Worm (Caenorhabditis elegans): ENCODE results near the gene Y105C5B.9.

The Y105C5B.9 gene

DNA sequence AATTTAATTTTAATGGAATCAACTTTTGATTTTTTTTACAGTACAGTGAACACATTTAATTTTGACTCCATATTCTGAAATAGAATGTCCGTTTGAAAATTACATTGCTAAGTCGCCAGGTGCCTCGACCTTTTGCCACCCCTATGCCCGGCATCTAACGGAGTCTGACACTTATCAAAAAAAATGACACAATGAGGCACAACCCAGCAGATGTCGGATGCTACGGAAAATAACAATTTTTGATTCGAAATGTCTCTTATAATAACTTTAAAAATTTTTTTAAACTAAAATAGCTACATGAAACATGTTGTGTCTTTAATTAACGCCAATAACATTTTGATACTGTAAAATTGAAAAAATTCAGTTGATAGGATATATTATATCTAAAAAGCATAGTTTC lies 25.0 kb downstream of the Y105C5B.9 start:
- no peak for TF ChIP-seq mdl-1 (tag; optimal IDR thresholded peaks at IDR 0.05)
- TF ChIP-seq rnt-1 (tag; optimal IDR thresholded peaks at IDR 0.05) = no peak
- no peak for TF ChIP-seq sptf-1 (tag; optimal IDR thresholded peaks at IDR 0.05)
- no peak for TF ChIP-seq vab-15 (tag; optimal IDR thresholded peaks at IDR 0.05)
- no peak for TF ChIP-seq grh-1 (GFP tag; IDR thresholded peaks at IDR 0.05)
- TF ChIP-seq lsy-2 (tag; optimal IDR thresholded peaks at IDR 0.05) = no peak
- no peak for TF ChIP-seq snu-23 (GFP tag; optimal IDR thresholded peaks at IDR 0.05)
- TF ChIP-seq ceh-90 (tag; optimal IDR thresholded peaks at IDR 0.05) = no peak
- TF ChIP-seq nhr-77 (tag; optimal IDR thresholded peaks at IDR 0.05) = no peak
- TF ChIP-seq hlh-4 (tag; optimal IDR thresholded peaks at IDR 0.05) = no peak
- no peak for TF ChIP-seq unc-86 (tag; optimal IDR thresholded peaks at IDR 0.05)
- no peak for TF ChIP-seq tbx-2 (tag; optimal IDR thresholded peaks at IDR 0.05)

DNA sequence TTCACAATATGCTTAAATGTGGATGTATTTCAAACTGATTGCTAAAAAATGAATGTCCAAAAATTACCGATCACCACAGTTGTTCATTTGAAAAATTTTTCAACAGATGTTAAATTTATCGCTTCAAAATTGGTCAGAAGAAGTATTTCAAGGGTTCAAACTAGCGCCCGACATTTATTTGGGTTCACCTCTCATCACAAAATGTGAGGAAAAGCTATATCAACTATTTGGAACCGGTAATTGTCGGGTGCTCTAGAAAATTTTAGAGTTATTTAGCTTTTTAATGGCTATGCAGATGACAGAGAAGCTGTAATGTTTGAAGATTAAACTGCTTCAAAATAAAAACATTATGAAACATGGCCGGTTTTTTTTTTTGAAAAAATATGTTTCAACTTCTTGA lies 30.7 kb downstream of the Y105C5B.9 start:
- TF ChIP-seq efl-1 (optimal IDR thresholded peaks at IDR 0.05) = no peak
- no peak for TF ChIP-seq efl-1 (GFP tag; optimal IDR thresholded peaks at IDR 0.05 in 1 of 2)
- no peak for TF ChIP-seq nhr-77 (tag; optimal IDR thresholded peaks at IDR 0.05)
- TF ChIP-seq grh-1 (GFP tag; IDR thresholded peaks at IDR 0.05) = no peak
- TF ChIP-seq nhr-47 (tag; optimal IDR thresholded peaks at IDR 0.05) = no peak
- no peak for TF ChIP-seq isw-1 (GFP tag; IDR thresholded peaks at IDR 0.05)
- no peak for TF ChIP-seq lin-13 (GFP tag; optimal IDR thresholded peaks at IDR 0.05)
- TF ChIP-seq nhr-28 (tag; optimal IDR thresholded peaks at IDR 0.05) = no peak
- no peak for TF ChIP-seq pqm-1 (tag; optimal IDR thresholded peaks at IDR 0.05)
- TF ChIP-seq pax-3 (tag; optimal IDR thresholded peaks at IDR 0.05) = no peak
- no peak for TF ChIP-seq fkh-8 (tag; optimal IDR thresholded peaks at IDR 0.05)
- no peak for TF ChIP-seq dpl-1 (GFP tag; optimal IDR thresholded peaks at IDR 0.05)
- TF ChIP-seq egl-13 (tag; optimal IDR thresholded peaks at IDR 0.05) = no peak
- no peak for TF ChIP-seq nhr-19 (GFP tag; conservative IDR thresholded peaks at IDR 0.05)
- no peak for TF ChIP-seq ceh-8 (GFP tag; optimal IDR thresholded peaks at IDR 0.05)
- TF ChIP-seq fkh-4 (tag; optimal IDR thresholded peaks at IDR 0.05; ENCODE audit: borderline replicate concordance) = no peak
- TF ChIP-seq lin-39 (tag; optimal IDR thresholded peaks at IDR 0.05) = no peak
- TF ChIP-seq nhr-20 (tag; optimal IDR thresholded peaks at IDR 0.05) = no peak
- TF ChIP-seq lin-15B (tag; optimal IDR thresholded peaks at IDR 0.05) = no peak
- TF ChIP-seq ztf-11 (tag; optimal IDR thresholded peaks at IDR 0.05) = no peak

DNA sequence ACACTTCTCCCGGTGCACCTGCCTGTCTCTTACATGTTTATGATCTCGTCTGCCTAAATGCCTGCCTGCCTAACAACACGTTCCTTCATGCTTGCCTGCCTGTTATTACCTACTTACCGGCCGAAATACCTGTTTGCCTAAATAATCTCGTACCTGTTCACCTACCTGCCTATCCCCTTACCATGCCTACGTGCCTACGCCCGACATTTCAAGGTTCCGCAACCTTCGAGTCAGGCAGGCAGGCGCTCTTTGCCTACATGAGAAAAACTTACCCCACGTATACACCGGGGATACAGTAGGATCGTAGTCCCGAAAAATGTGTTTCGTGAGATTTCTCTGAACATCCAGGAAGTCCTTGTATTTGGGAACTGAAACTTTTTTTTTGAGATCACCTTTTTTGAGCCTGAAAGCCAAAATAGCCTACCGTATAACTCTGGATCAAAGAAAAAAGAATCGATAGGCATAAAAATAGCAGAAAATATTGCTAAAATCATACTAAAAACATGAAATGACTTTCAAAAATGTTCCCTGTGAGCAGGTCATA lies 31.9 kb downstream of the Y105C5B.9 start, which contains the start of gene lgc-19:
TSS of gene lgc-19 (minus strand) at position 494 of the 544 bp plus-strand sequence.
- TF ChIP-seq alr-1 (tag; optimal IDR thresholded peaks at IDR 0.05; ENCODE audit: borderline replicate concordance) = no peak
- TF ChIP-seq blmp-1 (tag; optimal IDR thresholded peaks at IDR 0.05) = no peak
- no peak for TF ChIP-seq sox-4 (tag; optimal IDR thresholded peaks at IDR 0.05)
- TF ChIP-seq unc-62 (GFP tag; optimal IDR thresholded peaks at IDR 0.05) = no peak
- no peak for TF ChIP-seq nhr-28 (tag; optimal IDR thresholded peaks at IDR 0.05)
- no peak for TF ChIP-seq egl-27 (tag; optimal IDR thresholded peaks at IDR 0.05)
- TF ChIP-seq fkh-8 (tag; optimal IDR thresholded peaks at IDR 0.05) = no peak

DNA sequence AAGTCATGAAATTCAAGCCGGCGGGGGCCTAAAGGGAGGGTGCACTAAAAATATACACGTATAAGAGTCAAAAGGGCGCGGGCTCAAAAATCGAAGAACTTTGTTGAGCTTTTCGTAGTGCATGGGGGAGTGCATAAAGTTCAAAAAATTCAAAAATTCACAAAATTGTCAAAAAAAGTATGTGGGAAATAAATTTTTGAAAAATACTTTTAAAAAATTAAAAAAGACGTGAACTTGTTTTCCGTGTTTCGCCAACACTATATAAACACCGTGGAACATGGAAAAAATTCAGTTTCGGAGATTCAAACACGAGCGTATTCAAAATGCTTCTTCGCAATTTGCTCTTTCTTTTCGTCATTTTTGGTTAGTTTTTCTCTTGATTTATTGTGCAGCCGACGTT lies 32.4 kb downstream of the Y105C5B.9 start, which contains the start of gene Y105C5B.17:
TSS of gene Y105C5B.17 (plus strand) at position 301 of the 400 bp plus-strand sequence.
- no peak for TF ChIP-seq ces-1 (GFP tag; optimal IDR thresholded peaks at IDR 0.05)

DNA sequence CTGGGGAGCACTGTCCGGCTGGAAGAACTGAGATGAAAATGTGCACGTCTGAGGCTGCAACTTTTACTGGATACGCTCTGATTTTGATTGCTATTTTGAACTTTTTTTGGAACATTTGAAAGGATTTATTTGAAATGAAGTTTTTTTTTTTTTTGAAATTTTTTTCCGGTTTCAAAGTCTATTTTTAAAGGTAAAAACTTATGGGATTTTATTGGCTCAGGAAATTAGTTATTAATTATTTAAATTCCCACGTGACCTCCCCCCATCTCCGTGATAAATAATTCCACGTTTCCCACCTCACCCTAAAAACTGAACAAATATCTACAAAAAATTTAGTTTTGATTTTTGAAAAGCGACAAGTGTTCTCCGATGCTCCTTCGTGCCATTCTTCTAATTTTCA lies 33.9 kb downstream of the Y105C5B.9 start, which contains the start of gene Y105C5B.18:
TSS of gene Y105C5B.18 (plus strand) at position 301 of the 400 bp plus-strand sequence.
- no peak for TF ChIP-seq dsc-1 (tag; optimal IDR thresholded peaks at IDR 0.05)
- no peak for TF ChIP-seq ceh-90 (tag; optimal IDR thresholded peaks at IDR 0.05)
- TF ChIP-seq sox-4 (tag; optimal IDR thresholded peaks at IDR 0.05) = no peak
